Worm (Caenorhabditis elegans) whole organism, L1 larva: Measurements from ENCODE around the gene F22E5.23.
A peak's percentile ranks its signal among the peaks of the same experiment; 100 is the strongest.
"Not testable (repeated sequence)": the region's sequence is repeated elsewhere in the genome, so short reads cannot be mapped to it uniquely, and the experiment has no call there.

Experiments
- C16A3.4 ChIP-seq: fragments of 150-350 bp; optimal IDR thresholded peaks from 2 replicates; lab custom pipeline; 2014; ENCODE audit warnings: missing biosample characterization, missing genetic modification characterization
- C34B4.2 ChIP-seq: sonication (generic microtip); optimal IDR thresholded peaks from 2 replicates; lab custom pipeline; 2017; ENCODE audit warnings: mild to moderate bottlenecking, missing genetic modification characterization, missing compliant biosample characterization
- F16B12.6 ChIP-seq: fragments of 150-350 bp; optimal IDR thresholded peaks from 2 replicates; lab custom pipeline; 2014; ENCODE audit warnings: missing biosample characterization, missing genetic modification characterization
- Y116A8C.19 ChIP-seq: sonication (generic microtip); optimal IDR thresholded peaks from 2 replicates; lab custom pipeline; 2016; ENCODE audit warnings: missing compliant biosample characterization, missing genetic modification characterization, borderline replicate concordance
- alr-1 ChIP-seq: fragments of 200-800 bp; sonication (Bioruptor generic); optimal IDR thresholded peaks from 2 replicates; lab custom pipeline; 2018; ENCODE audit warnings: borderline replicate concordance, mild to moderate bottlenecking, missing genetic modification characterization, missing compliant biosample characterization
- aly-2 ChIP-seq: fragments of 150-350 bp; optimal IDR thresholded peaks from 2 replicates; lab custom pipeline; 2014; ENCODE audit warnings: missing biosample characterization, missing genetic modification characterization
- blmp-1 ChIP-seq: fragments of 150-350 bp; optimal IDR thresholded peaks from 2 replicates; lab custom pipeline; 2014; ENCODE audit warnings: missing biosample characterization, missing genetic modification characterization
- ces-1 ChIP-seq: fragments of 150-350 bp; optimal IDR thresholded peaks from 2 replicates; lab custom pipeline; 2014; ENCODE audit warnings: missing biosample characterization, missing genetic modification reagents, missing genetic modification characterization
- dpl-1 ChIP-seq, 3 experiments: fragments of 150-350 bp in 2 of 3; sonication (generic microtip) in 1 of 3; optimal IDR thresholded peaks; 2 replicates each; lab custom pipeline; 2014 to 2017; ENCODE audit warnings: missing biosample characterization in 3 of 3, missing genetic modification characterization in 3 of 3, missing genetic modification reagents in 3 of 3
- dsc-1 ChIP-seq: sonication (generic microtip); optimal IDR thresholded peaks from 2 replicates; lab custom pipeline; 2016; ENCODE audit warnings: mild to moderate bottlenecking, missing genetic modification characterization, missing compliant biosample characterization
- efl-1 ChIP-seq, 4 experiments: fragments of 150-350 bp; optimal IDR thresholded peaks in 3 of 4; peaks in 1 of 4; 1 replicate in 1 of 4; 2 replicates in 3 of 4; lab custom pipeline; 2014; ENCODE audit warnings: missing biosample characterization in 2 of 4, missing genetic modification characterization in 2 of 4, missing genetic modification reagents in 2 of 4
- elt-2 ChIP-seq: sonication (generic microtip); optimal IDR thresholded peaks from 2 replicates; lab custom pipeline; 2016; ENCODE audit warnings: missing genetic modification characterization, mild to moderate bottlenecking, inconsistent platforms, missing compliant biosample characterization, missing genetic modification reagents
- elt-3 ChIP-seq, 6 experiments: fragments of 150-350 bp in 1 of 6; sonication (generic microtip); optimal IDR thresholded peaks; 2 replicates each; lab custom pipeline; 2017 to 2018; ENCODE audit warnings: missing biosample characterization in 6 of 6, missing genetic modification characterization in 6 of 6, inconsistent platforms in 1 of 6
- ets-5 ChIP-seq: fragments of 200-800 bp; sonication (Bioruptor generic); IDR thresholded peaks from 2 replicates; pipeline ENCODE4 v1.3.6; 2022; ENCODE audit warnings: missing genetic modification characterization, missing compliant biosample characterization
- fos-1 ChIP-seq: fragments of 150-350 bp; optimal IDR thresholded peaks from 2 replicates; lab custom pipeline; 2014; ENCODE audit warnings: missing biosample characterization, missing genetic modification characterization
- hlh-17 ChIP-seq: fragments of 200-800 bp; sonication (Bioruptor generic); optimal IDR thresholded peaks from 2 replicates; lab custom pipeline; 2018; ENCODE audit warnings: missing genetic modification characterization, mild to moderate bottlenecking, missing compliant biosample characterization, moderate library complexity, borderline replicate concordance
- irx-1 ChIP-seq: sonication (generic microtip); optimal IDR thresholded peaks from 2 replicates; lab custom pipeline; 2016; ENCODE audit warnings: missing genetic modification characterization, missing compliant biosample characterization
- lin-35 ChIP-seq, 2 experiments: fragments of 150-350 bp; optimal IDR thresholded peaks; 2 replicates each; lab custom pipeline; 2014; ENCODE audit warnings: missing biosample characterization in 2 of 2, missing genetic modification characterization in 2 of 2, missing genetic modification reagents in 2 of 2
- lin-39 ChIP-seq: fragments of 150-350 bp; optimal IDR thresholded peaks from 2 replicates; lab custom pipeline; 2014; ENCODE audit warnings: missing biosample characterization, missing genetic modification reagents, missing genetic modification characterization
- lsy-2 ChIP-seq, 2 experiments: fragments of 150-350 bp; optimal IDR thresholded peaks; 2 replicates each; lab custom pipeline; 2014; ENCODE audit warnings: missing biosample characterization in 2 of 2, missing genetic modification characterization in 2 of 2
- mdl-1 ChIP-seq, 2 experiments: fragments of 150-350 bp; optimal IDR thresholded peaks; 2 replicates each; lab custom pipeline; 2014 to 2017; ENCODE audit warnings: missing biosample characterization in 2 of 2, missing genetic modification characterization in 2 of 2, inconsistent platforms in 1 of 2
- nhr-20 ChIP-seq: sonication (generic microtip); optimal IDR thresholded peaks from 2 replicates; lab custom pipeline; 2016; ENCODE audit warnings: mild to moderate bottlenecking, missing genetic modification characterization, missing compliant biosample characterization
- nhr-237 ChIP-seq: fragments of 150-350 bp; optimal IDR thresholded peaks from 2 replicates; lab custom pipeline; 2014; ENCODE audit warnings: missing biosample characterization, missing genetic modification characterization
- nhr-28 ChIP-seq: fragments of 150-350 bp; optimal IDR thresholded peaks from 2 replicates; lab custom pipeline; 2014; ENCODE audit warnings: missing biosample characterization, missing genetic modification characterization
- nhr-71 ChIP-seq: sonication (generic microtip); optimal IDR thresholded peaks from 2 replicates; lab custom pipeline; 2016; ENCODE audit warnings: mild to moderate bottlenecking, missing genetic modification characterization, moderate library complexity, missing compliant biosample characterization
- nhr-76 ChIP-seq: sonication (generic microtip); optimal IDR thresholded peaks from 2 replicates; lab custom pipeline; 2017; ENCODE audit warnings: missing biosample characterization, missing genetic modification characterization
- nhr-85 ChIP-seq: sonication (generic microtip); peaks from one replicate; lab custom pipeline; 2016; ENCODE audit warnings: missing genetic modification characterization, inconsistent platforms, missing compliant biosample characterization
- pag-3 ChIP-seq: sonication (generic microtip); optimal IDR thresholded peaks from 2 replicates; lab custom pipeline; 2017; ENCODE audit warnings: missing genetic modification characterization, mild to moderate bottlenecking, missing compliant biosample characterization, antibody characterized with exemption, borderline replicate concordance; ENCODE audit not compliant: insufficient read depth
- pqm-1 ChIP-seq: sonication (generic microtip); optimal IDR thresholded peaks from 3 replicates; lab custom pipeline; 2017; ENCODE audit warnings: missing biosample characterization, missing genetic modification characterization
- rnt-1 ChIP-seq: sonication (generic microtip); optimal IDR thresholded peaks from 2 replicates; lab custom pipeline; 2016; ENCODE audit warnings: mild to moderate bottlenecking, missing genetic modification characterization, moderate library complexity, missing compliant biosample characterization
- skn-1 ChIP-seq: fragments of 150-350 bp; optimal IDR thresholded peaks from 2 replicates; lab custom pipeline; 2014; ENCODE audit warnings: missing biosample characterization, missing genetic modification characterization
- sox-4 ChIP-seq: sonication (generic microtip); optimal IDR thresholded peaks from 2 replicates; lab custom pipeline; 2016; ENCODE audit warnings: missing genetic modification characterization, missing compliant biosample characterization
- swsn-7 ChIP-seq: sonication (generic microtip); optimal IDR thresholded peaks from 2 replicates; lab custom pipeline; 2016; ENCODE audit warnings: missing genetic modification characterization, missing compliant biosample characterization
- unc-130 ChIP-seq: fragments of 150-350 bp; optimal IDR thresholded peaks from 2 replicates; lab custom pipeline; 2017; ENCODE audit warnings: missing biosample characterization, missing genetic modification characterization, inconsistent platforms
- xbp-1 ChIP-seq: sonication (generic microtip); optimal IDR thresholded peaks from 2 replicates; lab custom pipeline; 2016; ENCODE audit warnings: missing genetic modification characterization, missing compliant biosample characterization
- ztf-4 ChIP-seq: fragments of 150-350 bp; optimal IDR thresholded peaks from 2 replicates; lab custom pipeline; 2014; ENCODE audit warnings: missing biosample characterization, missing genetic modification characterization

The F22E5.23 gene

DNA sequence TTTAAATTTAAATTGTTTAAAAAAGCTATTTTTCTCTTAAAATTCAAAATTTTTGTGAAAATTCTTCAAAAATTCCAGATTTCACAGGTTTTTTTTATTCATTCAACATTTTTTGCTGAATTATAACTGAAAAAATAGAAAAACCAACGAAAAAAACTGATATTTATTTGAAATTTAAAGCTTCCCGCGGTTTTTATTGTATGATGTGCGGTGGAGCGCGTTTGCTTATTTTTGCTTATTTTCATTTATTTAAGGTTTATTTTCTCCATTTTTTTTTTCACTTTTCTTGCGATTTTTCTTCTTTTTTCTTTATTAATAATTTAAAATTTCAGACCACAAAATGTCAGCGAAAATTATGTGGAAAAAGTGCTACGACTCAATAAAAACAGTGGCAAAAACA lies 3.0 kb upstream of the F22E5.23 start, which contains the start of gene F22E5.9:
Gene F22E5.9, plus strand, starts transcription at position 327 of the 400 bp plus-strand sequence.
- TF ChIP-seq irx-1 (peak; percentile 4), sox-4 (tag; lab: Kevin White, UChicago) (no peak), C16A3.4 (tag; lab: Kevin White, UChicago) (peak; percentile 16), nhr-28 (tag; lab: Kevin White, UChicago) (no peak), swsn-7 (tag; lab: Kevin White, UChicago) (peak; percentile 17), blmp-1 (peak; percentile 13), nhr-237 (tag; lab: Kevin White, UChicago) (no peak), xbp-1 (tag; lab: Kevin White, UChicago) (peak; percentile 9), unc-130 (no peak), dsc-1 (tag; lab: Kevin White, UChicago) (no peak), nhr-76 (tag; lab: Kevin White, UChicago) (no peak), skn-1 (tag; lab: Kevin White, UChicago) (peak; percentile 57), lin-35 (GFP tag; optimal IDR thresholded peaks at IDR 0.05; lab: Kevin White, UChicago) (peak; percentile 80 to 92), pag-3 (tag; lab: Kevin White, UChicago) (no peak), elt-3 (tag; optimal IDR thresholded peaks at IDR 0.05; lab: Kevin White, UChicago) (no peak), efl-1 (optimal IDR thresholded peaks at IDR 0.05; lab: Kevin White, UChicago) (peak; percentile 91 to 97), efl-1 (GFP tag; optimal IDR thresholded peaks at IDR 0.05 in 1 of 2; lab: Kevin White, UChicago) (peak; percentile 91 to 99), dpl-1 (GFP tag; optimal IDR thresholded peaks at IDR 0.05; lab: Kevin White, UChicago) (peak; percentile 81 to 91 (median 89)), nhr-20 (tag; lab: Kevin White, UChicago) (peak; percentile 25), nhr-85 (tag; lab: Kevin White, UChicago) (peak; percentile 48), lsy-2 (tag; optimal IDR thresholded peaks at IDR 0.05; lab: Kevin White, UChicago) (peak; percentile 33 to 59), mdl-1 (tag; optimal IDR thresholded peaks at IDR 0.05; lab: Kevin White, UChicago) (no peak)

- not testable (repeated sequence) for TF ChIP-seq nhr-28, alr-1, Y116A8C.19 (tag; lab: Kevin White, UChicago)
Measured at ce11 chrII:2639401-2640088, 1.5 kb upstream of the F22E5.23 start, which contains the start of gene F22E5.8. F22E5.8 (plus strand) TSS chrII:2640038.

ce11 chrII:2641777-2642176 lies 695 bp downstream of the F22E5.23 start, which contains the start of gene F22E5.7:
F22E5.7 (plus strand) TSS chrII:2642077.
- TF ChIP-seq nhr-71 (no peak), aly-2 (no peak), elt-2 (no peak), ztf-4 (no peak), dsc-1 (tag; lab: Kevin White, UChicago) (no peak), lin-39 (tag; lab: Kevin White, UChicago) (no peak), ets-5 (GFP tag; lab: Robert Waterston, UW) (no peak), hlh-17 (GFP tag; lab: Kevin White, UChicago) (no peak), fos-1 (tag; lab: Kevin White, UChicago) (no peak), lsy-2 (tag; optimal IDR thresholded peaks at IDR 0.05; lab: Kevin White, UChicago) (no peak), ces-1 (GFP tag; lab: Kevin White, UChicago) (no peak), F16B12.6 (tag; lab: Kevin White, UChicago) (no peak), rnt-1 (tag; lab: Kevin White, UChicago) (no peak), pqm-1 (tag; lab: Kevin White, UChicago) (no peak), C34B4.2 (no peak), alr-1 (tag; lab: Kevin White, UChicago) (no peak)
